Fruit fly (Drosophila melanogaster) whole organism, embryonic: ENCODE results near the gene Usp5.
A peak's percentile ranks its signal among the peaks of the same experiment; 100 is the strongest.

Source experiments
- CG1024 ChIP-seq: fragments of 200-800 bp; sonication (Bioruptor generic); IDR thresholded peaks from 2 replicates; pipeline ENCODE4 v1.3.6; 2022; ENCODE audit warnings: missing biosample characterization, missing genetic modification characterization
- CG13424 ChIP-seq: fragments of 200-800 bp; sonication (Bioruptor generic); optimal IDR thresholded peaks from 2 replicates; lab custom pipeline; 2019; ENCODE audit warnings: missing biosample characterization, mild to moderate bottlenecking, missing genetic modification characterization, moderate library complexity
- CG14441 ChIP-seq: fragments of 200-800 bp; sonication (Bioruptor generic); IDR thresholded peaks from 2 replicates; pipeline ENCODE4 v1.3.6; 2022; ENCODE audit warnings: missing biosample characterization, missing genetic modification characterization
- CG15011 ChIP-seq: fragments of 200-800 bp; sonication (Bioruptor generic); optimal IDR thresholded peaks from 3 replicates; lab custom pipeline; 2018; ENCODE audit warnings: missing biosample characterization, mild to moderate bottlenecking, missing genetic modification characterization
- CG1529 ChIP-seq: fragments of 200-800 bp; sonication (Bioruptor generic); optimal IDR thresholded peaks from 3 replicates; lab custom pipeline; 2018; ENCODE audit warnings: missing biosample characterization, missing genetic modification characterization
- CG16779 ChIP-seq: fragments of 200-800 bp; sonication (Bioruptor generic); IDR thresholded peaks from 2 replicates; pipeline ENCODE4 v1.3.6; 2022; ENCODE audit warnings: missing biosample characterization, missing genetic modification characterization
- CG17829 ChIP-seq: fragments of 200-800 bp; optimal IDR thresholded peaks from 2 replicates; lab custom pipeline; 2019; ENCODE audit warnings: missing biosample characterization, mild to moderate bottlenecking, missing genetic modification characterization, moderate library complexity
- CG30020 ChIP-seq: fragments of 200-800 bp; optimal IDR thresholded peaks from 2 replicates; lab custom pipeline; 2019; ENCODE audit warnings: missing biosample characterization, mild to moderate bottlenecking, missing genetic modification characterization, moderate library complexity
- CG31224 ChIP-seq: fragments of 200-800 bp; sonication (Bioruptor generic); IDR thresholded peaks from 2 replicates; pipeline ENCODE4 v1.3.6; 2022; ENCODE audit warnings: missing biosample characterization, missing genetic modification characterization
- CG31365 ChIP-seq: fragments of 200-800 bp; sonication (Bioruptor generic); optimal IDR thresholded peaks from 2 replicates; lab custom pipeline; 2018; ENCODE audit warnings: missing biosample characterization, mild to moderate bottlenecking, missing genetic modification characterization
- CG31388 ChIP-seq: fragments of 200-800 bp; sonication (Bioruptor generic); optimal IDR thresholded peaks from 2 replicates; lab custom pipeline; 2016; ENCODE audit warnings: missing biosample characterization, missing genetic modification characterization
- CG34376 ChIP-seq: fragments of 200-800 bp; sonication (Bioruptor generic); optimal IDR thresholded peaks from 2 replicates; lab custom pipeline; 2018; ENCODE audit warnings: missing biosample characterization, mild to moderate bottlenecking, missing genetic modification characterization
- CG3838 ChIP-seq: fragments of 200-800 bp; sonication (Bioruptor generic); optimal IDR thresholded peaks from 3 replicates; lab custom pipeline; 2016; ENCODE audit warnings: missing biosample characterization, missing genetic modification characterization
- CG43689 ChIP-seq: fragments of 200-800 bp; sonication (Bioruptor generic); IDR thresholded peaks from 2 replicates; pipeline ENCODE4 v1.3.6; 2022; ENCODE audit warnings: missing biosample characterization, missing genetic modification characterization
- CG7839 ChIP-seq: fragments of 200-800 bp; sonication (Bioruptor generic); optimal IDR thresholded peaks from 3 replicates; lab custom pipeline; 2018; ENCODE audit warnings: missing biosample characterization, mild to moderate bottlenecking, missing genetic modification characterization, moderate library complexity
- CG8478 ChIP-seq: fragments of >200 bp; optimal IDR thresholded peaks from 2 replicates; lab custom pipeline; 2018
- CG8944 ChIP-seq: fragments of 200-800 bp; sonication (Bioruptor generic); optimal IDR thresholded peaks from 3 replicates; lab custom pipeline; 2016; ENCODE audit warnings: missing biosample characterization, missing genetic modification characterization
- CG9437 ChIP-seq: fragments of 200-800 bp; sonication (Bioruptor generic); optimal IDR thresholded peaks from 2 replicates; lab custom pipeline; 2018; ENCODE audit warnings: missing biosample characterization, mild to moderate bottlenecking, missing genetic modification characterization
- CG9797 ChIP-seq: fragments of 200-800 bp; sonication (Bioruptor generic); optimal IDR thresholded peaks from 3 replicates; lab custom pipeline; 2018; ENCODE audit warnings: missing biosample characterization, mild to moderate bottlenecking, missing genetic modification characterization
- Camta ChIP-seq: fragments of 200-800 bp; sonication (Bioruptor generic); optimal IDR thresholded peaks from 2 replicates; lab custom pipeline; 2016; ENCODE audit warnings: missing biosample characterization, missing genetic modification characterization
- Dfd ChIP-seq, 2 experiments: fragments of >200 bp; optimal IDR thresholded peaks; 2 replicates each; lab custom pipeline; 2017; ENCODE audit warnings: missing biosample characterization in 2 of 2, missing genetic modification characterization in 2 of 2
- Doc2 ChIP-seq: fragments of 200-800 bp; sonication (Bioruptor generic); IDR thresholded peaks from 2 replicates; pipeline ENCODE4 v1.3.6; 2022; ENCODE audit warnings: missing biosample characterization, missing genetic modification characterization
- Dp ChIP-seq: fragments of 200-800 bp; sonication (Bioruptor generic); optimal IDR thresholded peaks from 2 replicates; lab custom pipeline; 2018; ENCODE audit warnings: missing biosample characterization, mild to moderate bottlenecking, missing genetic modification characterization, moderate library complexity
- Drgx ChIP-seq: fragments of 200-800 bp; sonication (Bioruptor generic); IDR thresholded peaks from 2 replicates; pipeline ENCODE4 v1.3.6; 2022; ENCODE audit warnings: missing biosample characterization, missing genetic modification characterization
- Hand ChIP-seq: fragments of 200-800 bp; sonication (Bioruptor generic); optimal IDR thresholded peaks from 2 replicates; lab custom pipeline; 2017; ENCODE audit warnings: mild to moderate bottlenecking, missing biosample characterization, missing genetic modification reagents, missing genetic modification characterization
- HmgD ChIP-seq: fragments of 200-800 bp; sonication (Bioruptor generic); optimal IDR thresholded peaks from 3 replicates; lab custom pipeline; 2016; ENCODE audit warnings: missing biosample characterization, missing genetic modification characterization
- HmgZ ChIP-seq: fragments of 200-800 bp; sonication (Bioruptor generic); optimal IDR thresholded peaks from 2 replicates; lab custom pipeline; 2018; ENCODE audit warnings: missing biosample characterization, mild to moderate bottlenecking, missing genetic modification characterization
- Hmx ChIP-seq: fragments of 200-800 bp; sonication (Bioruptor generic); optimal IDR thresholded peaks from 2 replicates; lab custom pipeline; 2016; ENCODE audit warnings: missing biosample characterization, missing genetic modification characterization
- Hr3 ChIP-seq: fragments of 200-800 bp; sonication (Bioruptor generic); optimal IDR thresholded peaks from 3 replicates; lab custom pipeline; 2016; ENCODE audit warnings: missing biosample characterization, missing genetic modification characterization
- Lhr ChIP-seq: fragments of 200-800 bp; sonication (Bioruptor generic); optimal IDR thresholded peaks from 3 replicates; lab custom pipeline; 2017; ENCODE audit warnings: mild to moderate bottlenecking, missing biosample characterization, missing genetic modification reagents, missing genetic modification characterization
- NC2α ChIP-seq: fragments of 200-800 bp; sonication (Bioruptor generic); optimal IDR thresholded peaks from 2 replicates; lab custom pipeline; 2016; ENCODE audit warnings: missing biosample characterization, missing genetic modification characterization
- Nf-YC ChIP-seq: fragments of 200-800 bp; optimal IDR thresholded peaks from 3 replicates; lab custom pipeline; 2019; ENCODE audit warnings: missing biosample characterization, mild to moderate bottlenecking, missing genetic modification characterization, moderate library complexity
- Usf ChIP-seq: fragments of 200-800 bp; sonication (Bioruptor generic); optimal IDR thresholded peaks from 2 replicates; lab custom pipeline; 2017; ENCODE audit warnings: missing genotype, missing biosample characterization, missing genetic modification characterization
- Xrp1 ChIP-seq: fragments of 200-800 bp; sonication (Bioruptor generic); IDR thresholded peaks from 2 replicates; pipeline ENCODE4 v1.3.6; 2022; ENCODE audit warnings: missing biosample characterization, missing genetic modification characterization
- bcd ChIP-seq: fragments of 200-800 bp; sonication (Bioruptor generic); optimal IDR thresholded peaks from 2 replicates; lab custom pipeline; 2017; ENCODE audit warnings: missing biosample characterization, mild to moderate bottlenecking, missing genetic modification characterization
- bowl ChIP-seq: fragments of 200-800 bp; sonication (Bioruptor generic); IDR thresholded peaks from 2 replicates; pipeline ENCODE4 v1.3.6; 2022; ENCODE audit warnings: missing biosample characterization, missing genetic modification characterization
- cato ChIP-seq: fragments of 200-800 bp; sonication (Bioruptor generic); optimal IDR thresholded peaks from 2 replicates; lab custom pipeline; 2016; ENCODE audit warnings: missing biosample characterization, missing genetic modification characterization, borderline replicate concordance
- chif ChIP-seq, 2 experiments: fragments of 200-800 bp; sonication (Bioruptor generic); optimal IDR thresholded peaks; 3 replicates each; lab custom pipeline; 2016; ENCODE audit warnings: missing biosample characterization in 2 of 2, missing genetic modification characterization in 2 of 2
- chm ChIP-seq: fragments of 200-800 bp; sonication (Bioruptor generic); IDR thresholded peaks from 2 replicates; pipeline ENCODE4 v1.3.6; 2022; ENCODE audit warnings: missing biosample characterization, missing genetic modification characterization
- danr ChIP-seq: fragments of 200-800 bp; sonication (Bioruptor generic); IDR thresholded peaks from 2 replicates; pipeline ENCODE4 v1.3.6; 2022; ENCODE audit warnings: missing biosample characterization, missing genetic modification characterization
- dpn ChIP-seq, 2 experiments: fragments of 200-800 bp; sonication (Bioruptor generic); optimal IDR thresholded peaks; 3 replicates each; lab custom pipeline; 2016; ENCODE audit warnings: missing biosample characterization in 2 of 2, missing genetic modification characterization in 2 of 2
- emc ChIP-seq: fragments of 200-800 bp; sonication (Bioruptor generic); optimal IDR thresholded peaks from 2 replicates; lab custom pipeline; 2016; ENCODE audit warnings: missing biosample characterization, missing genetic modification characterization
- esg ChIP-seq: fragments of 200-800 bp; sonication (Bioruptor generic); conservative IDR thresholded peaks from 2 replicates; pipeline ENCODE4 v1.3.6; 2022; ENCODE audit warnings: missing biosample characterization, missing genetic modification characterization
- lbe ChIP-seq: fragments of 200-800 bp; sonication (Bioruptor generic); optimal IDR thresholded peaks from 2 replicates; lab custom pipeline; 2016; ENCODE audit warnings: missing biosample characterization, mild to moderate bottlenecking, missing genetic modification characterization
- pan ChIP-seq, 4 experiments: fragments of >200 bp in 3 of 4; fragments of 200-800 bp in 1 of 4; sonication (Bioruptor generic) in 1 of 4; optimal IDR thresholded peaks in 3 of 4; IDR thresholded peaks in 1 of 4; 2 replicates each; pipeline versions ENCODE4 v1.3.6 to Lab custom; 2017 to 2022; ENCODE audit warnings: missing biosample characterization in 2 of 4, missing genetic modification characterization in 2 of 4, mixed read lengths in 1 of 4
- repo ChIP-seq: fragments of 200-800 bp; sonication (Bioruptor generic); optimal IDR thresholded peaks from 2 replicates; lab custom pipeline; 2016; ENCODE audit warnings: missing biosample characterization, missing genetic modification characterization
- run ChIP-seq: fragments of 200-800 bp; sonication (Bioruptor generic); optimal IDR thresholded peaks from 3 replicates; lab custom pipeline; 2018; ENCODE audit warnings: missing biosample characterization, mild to moderate bottlenecking, missing genetic modification characterization
- scrt ChIP-seq: fragments of 200-800 bp; sonication (Bioruptor generic); optimal IDR thresholded peaks from 2 replicates; lab custom pipeline; 2018; ENCODE audit warnings: missing biosample characterization, mild to moderate bottlenecking, missing genetic modification characterization, moderate library complexity
- vvl ChIP-seq: fragments of 200-800 bp; sonication (Bioruptor generic); IDR thresholded peaks from 2 replicates; pipeline ENCODE4 v1.3.6; 2022; ENCODE audit warnings: missing biosample characterization, missing genetic modification characterization
- yki ChIP-seq: fragments of >200 bp; optimal IDR thresholded peaks from 3 replicates; lab custom pipeline; 2018
- z ChIP-seq: fragments of 200-800 bp; sonication (Bioruptor generic); IDR thresholded peaks from 3 replicates; pipeline ENCODE4 v1.3.6; 2022; ENCODE audit warnings: missing biosample characterization, missing genetic modification characterization

Usp5 gene

dm6 chr3L:3149060-3149872 is 1.1 kb upstream of the Usp5 start (continued):
- TF ChIP-seq CG1024 (GFP tag; lab: Robert Waterston, UW), result no peak
- TF ChIP-seq HmgD (GFP tag; lab: Kevin White, UChicago), result no peak
- TF ChIP-seq CG1529, result no peak
- no peak for TF ChIP-seq Usf
- TF ChIP-seq Doc2, result no peak
- no peak for TF ChIP-seq Hr3 (GFP tag; lab: Kevin White, UChicago)
- TF ChIP-seq bcd (GFP tag; lab: Kevin White, UChicago), result no peak
- no peak for TF ChIP-seq emc (GFP tag; lab: Kevin White, UChicago)
- no peak for TF ChIP-seq chm (GFP tag; lab: Robert Waterston, UW)
- no peak for TF ChIP-seq Hmx (GFP tag; lab: Kevin White, UChicago)
- TF ChIP-seq Lhr (GFP tag; lab: Kevin White, UChicago), result no peak
- no peak for TF ChIP-seq Dfd (GFP tag; optimal IDR thresholded peaks at IDR 0.05; lab: Kevin White, UChicago)
- no peak for TF ChIP-seq CG9437 (GFP tag; lab: Kevin White, UChicago)
- TF ChIP-seq CG34376 (GFP tag; lab: Kevin White, UChicago), result peak; percentile 96
- TF ChIP-seq run (tag; lab: Kevin White, UChicago), result no peak
- TF ChIP-seq CG3838 (GFP tag; lab: Kevin White, UChicago), result no peak
- TF ChIP-seq CG8478 (lab: Kevin White, UChicago), result peak; percentile 54
- TF ChIP-seq Drgx (GFP tag; lab: Robert Waterston, UW), result no peak
- peak; percentile 33; the same call in 1 of the 2 replicates for TF ChIP-seq vvl
- no peak for TF ChIP-seq esg
- no peak for TF ChIP-seq NC2α (GFP tag; lab: Kevin White, UChicago)
- TF ChIP-seq pan (optimal IDR thresholded peaks at IDR 0.05; lab: Kevin White, UChicago), result no peak
- no peak for TF ChIP-seq pan (GFP tag; optimal IDR thresholded peaks at IDR 0.05 in 1 of 2, IDR thresholded peaks at IDR 0.05 in 1 of 2)
- no peak for TF ChIP-seq CG31224 (GFP tag; lab: Robert Waterston, UW)
- TF ChIP-seq CG14441 (GFP tag; lab: Robert Waterston, UW), result peak; percentile 27; the same call in 1 of the 2 replicates
- no peak for TF ChIP-seq cato (GFP tag; lab: Kevin White, UChicago)
- TF ChIP-seq repo (GFP tag; lab: Kevin White, UChicago), result no peak
- TF ChIP-seq CG9797, result no peak
- TF ChIP-seq yki, result no peak
- no peak for TF ChIP-seq Dp (GFP tag; lab: Kevin White, UChicago)
- TF ChIP-seq HmgZ (tag; lab: Kevin White, UChicago), result peak; percentile 50
- TF ChIP-seq chif (GFP tag; optimal IDR thresholded peaks at IDR 0.05; lab: Kevin White, UChicago), result no peak
- TF ChIP-seq z, result no peak
- TF ChIP-seq Nf-YC, result no peak
- no peak for TF ChIP-seq Hand
- TF ChIP-seq CG15011 (GFP tag; lab: Kevin White, UChicago), result no peak
- no peak for TF ChIP-seq CG17829 (tag; lab: Kevin White, UChicago)
- TF ChIP-seq CG13424 (tag; lab: Kevin White, UChicago), result no peak
- no peak for TF ChIP-seq dpn (GFP tag; optimal IDR thresholded peaks at IDR 0.05; lab: Kevin White, UChicago)
- TF ChIP-seq lbe, result no peak
- TF ChIP-seq danr, result no peak
- no peak for TF ChIP-seq CG8944 (GFP tag; lab: Kevin White, UChicago)
- no peak for TF ChIP-seq CG31388 (GFP tag; lab: Kevin White, UChicago)
- no peak for TF ChIP-seq bowl (GFP tag; lab: Robert Waterston, UW)
- no peak for TF ChIP-seq Camta (GFP tag; lab: Kevin White, UChicago)
- no peak for TF ChIP-seq scrt
- TF ChIP-seq CG43689, result no peak
- no peak for TF ChIP-seq CG31365 (tag; lab: Kevin White, UChicago)
- TF ChIP-seq CG30020 (tag; lab: Kevin White, UChicago), result no peak
- no peak for TF ChIP-seq Xrp1
- TF ChIP-seq CG7839 (tag; lab: Kevin White, UChicago), result no peak
- TF ChIP-seq CG16779 (GFP tag; lab: Robert Waterston, UW), result no peak
